Fruit fly (Drosophila melanogaster) whole organism, embryonic: ENCODE data around the gene snz.

Source experiments
- Antp ChIP-seq: fragments of 200-800 bp; sonication (Bioruptor generic); optimal IDR thresholded peaks from 3 replicates; lab custom pipeline; 2016; ENCODE audit warnings: missing biosample characterization, missing genetic modification characterization
- B-H2 ChIP-seq: fragments of 200-800 bp; sonication (Bioruptor generic); optimal IDR thresholded peaks from 2 replicates; lab custom pipeline; 2018; ENCODE audit warnings: missing biosample characterization, mild to moderate bottlenecking, missing genetic modification characterization
- CG1024 ChIP-seq: fragments of 200-800 bp; sonication (Bioruptor generic); IDR thresholded peaks from 2 replicates; pipeline ENCODE4 v1.3.6; 2022; ENCODE audit warnings: missing biosample characterization, missing genetic modification characterization
- CG10267 ChIP-seq: fragments of 200-800 bp; sonication (Bioruptor generic); optimal IDR thresholded peaks from 2 replicates; lab custom pipeline; 2018; ENCODE audit warnings: missing biosample characterization, mild to moderate bottlenecking, missing genetic modification characterization, moderate library complexity
- CG10462 ChIP-seq: fragments of 200-800 bp; sonication (Bioruptor generic); optimal IDR thresholded peaks from 2 replicates; lab custom pipeline; 2016; ENCODE audit warnings: missing biosample characterization, missing genetic modification characterization
- CG10543 ChIP-seq: fragments of 200-800 bp; sonication (Bioruptor generic); optimal IDR thresholded peaks from 3 replicates; lab custom pipeline; 2017; ENCODE audit warnings: missing biosample characterization, mild to moderate bottlenecking, missing genetic modification characterization, moderate library complexity
- CG11247 ChIP-seq: fragments of 200-800 bp; sonication (Bioruptor generic); IDR thresholded peaks from 2 replicates; pipeline ENCODE4 v1.3.6; 2022; ENCODE audit warnings: missing biosample characterization, missing genetic modification characterization
- CG11504 ChIP-seq: fragments of 200-800 bp; sonication (Bioruptor generic); optimal IDR thresholded peaks from 3 replicates; lab custom pipeline; 2019; ENCODE audit warnings: missing biosample characterization, mild to moderate bottlenecking, missing genetic modification characterization, moderate library complexity
- CG11560 ChIP-seq: fragments of 200-800 bp; sonication (Bioruptor generic); IDR thresholded peaks from 3 replicates; pipeline ENCODE4 v1.3.6; 2022; ENCODE audit warnings: missing biosample characterization, missing genetic modification characterization
- CG12299 ChIP-seq: fragments of 200-800 bp; sonication (Bioruptor generic); optimal IDR thresholded peaks from 2 replicates; lab custom pipeline; 2018; ENCODE audit warnings: missing biosample characterization, mild to moderate bottlenecking, missing genetic modification characterization
- CG1233 ChIP-seq: fragments of 200-800 bp; sonication (Bioruptor generic); optimal IDR thresholded peaks from 4 replicates; lab custom pipeline; 2018; ENCODE audit warnings: missing biosample characterization, mild to moderate bottlenecking, missing genetic modification characterization
- CG15011 ChIP-seq: fragments of 200-800 bp; sonication (Bioruptor generic); optimal IDR thresholded peaks from 3 replicates; lab custom pipeline; 2018; ENCODE audit warnings: missing biosample characterization, mild to moderate bottlenecking, missing genetic modification characterization
- CG1529 ChIP-seq: fragments of 200-800 bp; sonication (Bioruptor generic); optimal IDR thresholded peaks from 3 replicates; lab custom pipeline; 2018; ENCODE audit warnings: missing biosample characterization, missing genetic modification characterization
- CG17361 ChIP-seq: fragments of 200-800 bp; sonication (Bioruptor generic); IDR thresholded peaks from 3 replicates; pipeline ENCODE4 v1.3.6; 2022; ENCODE audit warnings: missing biosample characterization, missing genetic modification characterization
- CG18011 ChIP-seq: fragments of 200-800 bp; sonication (Bioruptor generic); optimal IDR thresholded peaks from 2 replicates; lab custom pipeline; 2017; ENCODE audit warnings: missing biosample characterization, missing genetic modification characterization, mild to moderate bottlenecking, moderate library complexity, missing genotype
- CG1832 ChIP-seq: fragments of 200-800 bp; sonication (Bioruptor generic); optimal IDR thresholded peaks from 2 replicates; lab custom pipeline; 2017; ENCODE audit warnings: missing biosample characterization, mild to moderate bottlenecking, missing genetic modification characterization, inconsistent platforms
- CG2678 ChIP-seq: fragments of 200-800 bp; sonication (Bioruptor generic); optimal IDR thresholded peaks from 3 replicates; lab custom pipeline; 2019; ENCODE audit warnings: missing biosample characterization, mild to moderate bottlenecking, missing genetic modification characterization, moderate library complexity
- CG2889 ChIP-seq: fragments of 200-800 bp; sonication (Bioruptor generic); IDR thresholded peaks from 3 replicates; pipeline ENCODE4 v1.3.6; 2022; ENCODE audit warnings: missing biosample characterization, missing genetic modification characterization
- CG32532 ChIP-seq: fragments of 200-800 bp; sonication (Bioruptor generic); IDR thresholded peaks from 2 replicates; pipeline ENCODE4 v1.3.6; 2022; ENCODE audit warnings: missing biosample characterization, missing genetic modification characterization
- CG3281 ChIP-seq: fragments of 200-800 bp; sonication (Bioruptor generic); optimal IDR thresholded peaks from 3 replicates; lab custom pipeline; 2017; ENCODE audit warnings: missing biosample characterization, mild to moderate bottlenecking, missing genetic modification characterization
- CG33557 ChIP-seq: fragments of 200-800 bp; sonication (Bioruptor generic); optimal IDR thresholded peaks from 2 replicates; lab custom pipeline; 2019; ENCODE audit warnings: missing biosample characterization, mild to moderate bottlenecking, missing genetic modification characterization, moderate library complexity
- CG3838 ChIP-seq: fragments of 200-800 bp; sonication (Bioruptor generic); optimal IDR thresholded peaks from 3 replicates; lab custom pipeline; 2016; ENCODE audit warnings: missing biosample characterization, missing genetic modification characterization
- CG42726 ChIP-seq: fragments of 200-800 bp; sonication (Bioruptor generic); IDR thresholded peaks from 2 replicates; pipeline ENCODE4 v1.3.6; 2022; ENCODE audit warnings: missing biosample characterization, missing genetic modification characterization; ENCODE audit not compliant: partially characterized antibody
- CG4282 ChIP-seq: fragments of 200-800 bp; sonication (Bioruptor generic); optimal IDR thresholded peaks from 2 replicates; lab custom pipeline; 2016; ENCODE audit warnings: missing biosample characterization, missing genetic modification characterization
- CG4360 ChIP-seq: fragments of 200-800 bp; sonication (Bioruptor generic); IDR thresholded peaks from 2 replicates; pipeline ENCODE4 v1.3.6; 2022; ENCODE audit warnings: missing biosample characterization, missing genetic modification characterization
- CG5180 ChIP-seq: fragments of 200-800 bp; sonication (Bioruptor generic); optimal IDR thresholded peaks from 3 replicates; lab custom pipeline; 2017; ENCODE audit warnings: missing biosample characterization, missing genetic modification characterization, mild to moderate bottlenecking, moderate library complexity, missing genetic modification reagents
- CG6854 ChIP-seq: fragments of 200-800 bp; sonication (Bioruptor generic); optimal IDR thresholded peaks from 3 replicates; lab custom pipeline; 2017; ENCODE audit warnings: missing biosample characterization, mild to moderate bottlenecking, missing genetic modification characterization
- CG8359 ChIP-seq: fragments of 200-800 bp; sonication (Bioruptor generic); optimal IDR thresholded peaks from 2 replicates; lab custom pipeline; 2017; ENCODE audit warnings: missing biosample characterization, mild to moderate bottlenecking, missing genetic modification characterization, borderline replicate concordance
- D19B ChIP-seq: fragments of 200-800 bp; sonication (Bioruptor generic); optimal IDR thresholded peaks from 2 replicates; lab custom pipeline; 2017; ENCODE audit warnings: missing biosample characterization, mild to moderate bottlenecking, missing genetic modification characterization
- Fer2 ChIP-seq: fragments of 200-800 bp; sonication (Bioruptor generic); optimal IDR thresholded peaks from 2 replicates; lab custom pipeline; 2018; ENCODE audit warnings: missing biosample characterization, mild to moderate bottlenecking, missing genetic modification characterization, moderate library complexity
- Lhr ChIP-seq: fragments of 200-800 bp; sonication (Bioruptor generic); optimal IDR thresholded peaks from 3 replicates; lab custom pipeline; 2017; ENCODE audit warnings: mild to moderate bottlenecking, missing biosample characterization, missing genetic modification reagents, missing genetic modification characterization
- MBD-R2 ChIP-seq: fragments of 200-800 bp; sonication (Bioruptor generic); IDR thresholded peaks from 2 replicates; pipeline ENCODE4 v1.3.6; 2022; ENCODE audit warnings: missing biosample characterization, missing genetic modification characterization
- MTF-1 ChIP-seq: fragments of 200-800 bp; sonication (Bioruptor generic); optimal IDR thresholded peaks from 2 replicates; lab custom pipeline; 2018; ENCODE audit warnings: missing biosample characterization, mild to moderate bottlenecking, missing genetic modification characterization, borderline replicate concordance
- Mes4 ChIP-seq: fragments of 200-800 bp; sonication (Bioruptor generic); optimal IDR thresholded peaks from 2 replicates; lab custom pipeline; 2016; ENCODE audit warnings: missing biosample characterization, missing genetic modification characterization
- Sox102F ChIP-seq: fragments of 200-800 bp; sonication (Bioruptor generic); optimal IDR thresholded peaks from 2 replicates; lab custom pipeline; 2018; ENCODE audit warnings: missing biosample characterization, mild to moderate bottlenecking, missing genetic modification characterization, moderate library complexity
- Usf ChIP-seq: fragments of 200-800 bp; sonication (Bioruptor generic); optimal IDR thresholded peaks from 2 replicates; lab custom pipeline; 2017; ENCODE audit warnings: missing genotype, missing biosample characterization, missing genetic modification characterization
- al ChIP-seq: fragments of 200-800 bp; sonication (Bioruptor generic); IDR thresholded peaks from 2 replicates; pipeline ENCODE4 v1.3.6; 2022; ENCODE audit warnings: missing biosample characterization, missing genetic modification characterization
- cas ChIP-seq: fragments of 200-800 bp; sonication (Bioruptor generic); IDR thresholded peaks from 2 replicates; pipeline ENCODE4 v1.3.6; 2022; ENCODE audit warnings: missing biosample characterization, missing genetic modification characterization
- esg ChIP-seq: fragments of 200-800 bp; sonication (Bioruptor generic); conservative IDR thresholded peaks from 2 replicates; pipeline ENCODE4 v1.3.6; 2022; ENCODE audit warnings: missing biosample characterization, missing genetic modification characterization
- eve ChIP-seq, 2 experiments: fragments of >200 bp; optimal IDR thresholded peaks; 2 replicates each; lab custom pipeline; 2017; ENCODE audit warnings: missing biosample characterization in 2 of 2, missing genetic modification characterization in 2 of 2
- gem ChIP-seq: fragments of 200-800 bp; sonication (Bioruptor generic); optimal IDR thresholded peaks from 2 replicates; lab custom pipeline; 2019; ENCODE audit warnings: missing biosample characterization, mild to moderate bottlenecking, missing genetic modification characterization, moderate library complexity
- jumu ChIP-seq: fragments of 200-800 bp; sonication (Bioruptor generic); optimal IDR thresholded peaks from 3 replicates; lab custom pipeline; 2016; ENCODE audit warnings: missing biosample characterization, missing genetic modification characterization
- mam ChIP-seq: fragments of 200-800 bp; sonication (Bioruptor generic); optimal IDR thresholded peaks from 3 replicates; lab custom pipeline; 2016; ENCODE audit warnings: missing biosample characterization, missing genetic modification characterization
- pzg ChIP-seq: fragments of 200-800 bp; sonication (Bioruptor generic); optimal IDR thresholded peaks from 3 replicates; lab custom pipeline; 2018; ENCODE audit warnings: missing biosample characterization, mild to moderate bottlenecking, missing genetic modification characterization, moderate library complexity
- trh ChIP-seq: fragments of 200-800 bp; sonication (Bioruptor generic); optimal IDR thresholded peaks from 2 replicates; lab custom pipeline; 2016; ENCODE audit warnings: missing biosample characterization, missing genetic modification characterization
- vvl ChIP-seq: fragments of 200-800 bp; sonication (Bioruptor generic); IDR thresholded peaks from 2 replicates; pipeline ENCODE4 v1.3.6; 2022; ENCODE audit warnings: missing biosample characterization, missing genetic modification characterization
- wek ChIP-seq: fragments of 200-800 bp; sonication (Bioruptor generic); optimal IDR thresholded peaks from 3 replicates; lab custom pipeline; 2018; ENCODE audit warnings: missing biosample characterization, mild to moderate bottlenecking, missing genetic modification characterization, moderate library complexity
- z ChIP-seq: fragments of 200-800 bp; sonication (Bioruptor generic); IDR thresholded peaks from 3 replicates; pipeline ENCODE4 v1.3.6; 2022; ENCODE audit warnings: missing biosample characterization, missing genetic modification characterization

The snz gene

dm6 chrX:7908239-7909068, 3.4 kb upstream of the snz start, which contains the start of the genes dpr14 and spidey (continued):
- TF ChIP-seq Antp (GFP tag; lab: Kevin White, UChicago) (peak; percentile 82), CG6854 (GFP tag; lab: Kevin White, UChicago) (peak; percentile 87), Mes4 (GFP tag; lab: Kevin White, UChicago) (peak; percentile 79), CG4282 (GFP tag; lab: Kevin White, UChicago) (peak; percentile 73), wek (GFP tag; lab: Kevin White, UChicago) (peak; percentile 71), CG18011 (GFP tag; lab: Kevin White, UChicago) (peak; percentile 71), mam (GFP tag; lab: Kevin White, UChicago) (peak; percentile 88), CG11560 (peak; percentile 79; the same call in 2 of the 3 replicates), vvl (GFP tag; lab: Robert Waterston, UW) (peak; percentile 93), CG10543 (GFP tag; lab: Kevin White, UChicago) (peak; percentile 95), CG12299 (tag; lab: Kevin White, UChicago) (peak; percentile 88), CG1233 (GFP tag; lab: Kevin White, UChicago) (peak; percentile 85), CG8359 (GFP tag; lab: Kevin White, UChicago) (peak; percentile 63), CG32532 (GFP tag; lab: Robert Waterston, UW) (peak; percentile 94), al (peak; percentile 88), jumu (GFP tag; lab: Kevin White, UChicago) (peak; percentile 81), CG5180 (GFP tag; lab: Kevin White, UChicago) (peak; percentile 74), CG17361 (GFP tag; lab: Robert Waterston, UW) (peak; percentile 86), CG1529 (GFP tag; lab: Kevin White, UChicago) (peak; percentile 77), CG33557 (GFP tag; lab: Kevin White, UChicago) (peak; percentile 77), Lhr (peak; percentile 57), CG3281 (peak; percentile 92), CG1024 (GFP tag; lab: Robert Waterston, UW) (peak; percentile 61), pzg (GFP tag; lab: Kevin White, UChicago) (peak; percentile 29), Sox102F (GFP tag; lab: Kevin White, UChicago) (peak; percentile 91), MBD-R2 (GFP tag; lab: Robert Waterston, UW) (peak; percentile 80; the same call in 1 of the 2 replicates), MTF-1 (GFP tag; lab: Kevin White, UChicago) (peak; percentile 72), CG1832 (GFP tag; lab: Kevin White, UChicago) (no peak), CG4360 (peak; percentile 42), z (no peak), CG11247 (peak; percentile 86), D19B (GFP tag; lab: Kevin White, UChicago) (peak; percentile 80), Usf (GFP tag; lab: Kevin White, UChicago) (peak; percentile 64), cas (peak; percentile 67; the same call in 1 of the 2 replicates), CG10462 (peak; percentile 62), Fer2 (tag; lab: Kevin White, UChicago) (peak; percentile 86), eve (GFP tag; optimal IDR thresholded peaks at IDR 0.05; lab: Kevin White, UChicago) (no peak), CG42726 (GFP tag; lab: Robert Waterston, UW) (no peak), CG2678 (tag; lab: Kevin White, UChicago) (peak; percentile 96), gem (tag; lab: Kevin White, UChicago) (peak; percentile 94), CG2889 (GFP tag; lab: Robert Waterston, UW) (peak; percentile 85), B-H2 (GFP tag; lab: Kevin White, UChicago) (peak; percentile 90), CG15011 (GFP tag; lab: Kevin White, UChicago) (peak; percentile 87), CG10267 (tag; lab: Kevin White, UChicago) (peak; percentile 81), trh (GFP tag; lab: Kevin White, UChicago) (peak; percentile 33), CG3838 (GFP tag; lab: Kevin White, UChicago) (peak; percentile 62), esg (GFP tag; lab: Robert Waterston, UW) (peak; percentile 89), CG11504 (tag; lab: Kevin White, UChicago) (peak; percentile 89)
